Worm (Caenorhabditis elegans) whole organism, midembryonic: ENCODE measurements around the gene ZK856.14.

Experiments used
- cog-1 ChIP-seq: sonication (generic microtip); optimal IDR thresholded peaks from 2 replicates; lab custom pipeline; 2016; ENCODE audit warnings: missing genetic modification characterization, missing compliant biosample characterization
- flt-1 ChIP-seq: fragments of 200-800 bp; sonication (Bioruptor generic); IDR thresholded peaks from 2 replicates; pipeline ENCODE4 v1.3.6; 2022; ENCODE audit warnings: missing genetic modification characterization, missing compliant biosample characterization
- klf-2 ChIP-seq: fragments of 200-800 bp; sonication (Bioruptor generic); conservative IDR thresholded peaks from 2 replicates; pipeline ENCODE4 v1.3.6; 2022; ENCODE audit warnings: missing genetic modification reagents, missing genetic modification characterization, missing compliant biosample characterization
- ref-1 ChIP-seq: fragments of 200-800 bp; sonication (Bioruptor generic); conservative IDR thresholded peaks from 2 replicates; pipeline ENCODE4 v1.3.6; 2022; ENCODE audit warnings: missing genetic modification reagents, missing genetic modification characterization, missing compliant biosample characterization
- ztf-29 ChIP-seq: fragments of 200-800 bp; sonication (Bioruptor generic); IDR thresholded peaks from 2 replicates; pipeline ENCODE4 v1.3.6; 2022; ENCODE audit warnings: missing genetic modification reagents, missing genetic modification characterization, missing compliant biosample characterization

- TF ChIP-seq cog-1: no peak
- no peak for TF ChIP-seq flt-1 (GFP tag; lab: Robert Waterston, UW)
- TF ChIP-seq ztf-29: no peak
- TF ChIP-seq klf-2 (GFP tag; lab: Robert Waterston, UW): no peak
- TF ChIP-seq ref-1 (GFP tag; lab: Robert Waterston, UW): no peak
These were observed 43.6 kb downstream of the ZK856.14 start, which contains the start of gene sri-18 for ce11 chrV:10260460-10260859.
